Worm (Caenorhabditis elegans) whole organism, L3 larva: ENCODE data around the gene F58E6.8.

Experiments used
- ZK546.5 ChIP-seq: sonication (generic microtip); optimal IDR thresholded peaks from 2 replicates; lab custom pipeline; 2017; ENCODE audit warnings: missing biosample characterization, missing genetic modification characterization
- aly-2 ChIP-seq: fragments of 150-350 bp; optimal IDR thresholded peaks from 2 replicates; lab custom pipeline; 2014; ENCODE audit warnings: missing biosample characterization, missing genetic modification characterization
- ama-1 ChIP-seq: fragments of 150-350 bp; optimal IDR thresholded peaks from 2 replicates; lab custom pipeline; 2018
- ceh-82 ChIP-seq: fragments of 150-350 bp; optimal IDR thresholded peaks from 2 replicates; lab custom pipeline; 2014; ENCODE audit warnings: missing biosample characterization, missing genetic modification characterization
- daf-12 ChIP-seq: fragments of 150-350 bp; optimal IDR thresholded peaks from 2 replicates; lab custom pipeline; 2014; ENCODE audit warnings: missing biosample characterization, missing genetic modification reagents, missing genetic modification characterization
- fkh-10 ChIP-seq: sonication (generic microtip); optimal IDR thresholded peaks from 2 replicates; lab custom pipeline; 2017; ENCODE audit warnings: missing biosample characterization, missing genetic modification reagents, missing genetic modification characterization
- fkh-2 ChIP-seq: fragments of 150-350 bp; optimal IDR thresholded peaks from 2 replicates; lab custom pipeline; 2014; ENCODE audit warnings: missing biosample characterization, missing genetic modification reagents, missing genetic modification characterization
- fos-1 ChIP-seq: fragments of 150-350 bp; optimal IDR thresholded peaks from 2 replicates; lab custom pipeline; 2014; ENCODE audit warnings: missing biosample characterization, missing genetic modification characterization
- lin-39 ChIP-seq: fragments of 150-350 bp; optimal IDR thresholded peaks from 2 replicates; lab custom pipeline; 2018; ENCODE audit warnings: missing biosample characterization, missing genetic modification reagents, missing genetic modification characterization
- mdl-1 ChIP-seq: fragments of 150-350 bp; optimal IDR thresholded peaks from 2 replicates; lab custom pipeline; 2014; ENCODE audit warnings: missing biosample characterization, missing genetic modification characterization
- skn-1 ChIP-seq: fragments of 150-350 bp; optimal IDR thresholded peaks from 2 replicates; lab custom pipeline; 2014; ENCODE audit warnings: missing biosample characterization, missing genetic modification characterization
- tbx-2 ChIP-seq: sonication (generic microtip); optimal IDR thresholded peaks from 2 replicates; lab custom pipeline; 2016; ENCODE audit warnings: mild to moderate bottlenecking, missing genetic modification characterization, missing compliant biosample characterization
- unc-39 ChIP-seq: sonication (generic microtip); optimal IDR thresholded peaks from 4 replicates; lab custom pipeline; 2017; ENCODE audit warnings: missing biosample characterization, missing genetic modification characterization
- zag-1 ChIP-seq: fragments of 150-350 bp; optimal IDR thresholded peaks from 2 replicates; lab custom pipeline; 2014; ENCODE audit warnings: missing biosample characterization, missing genetic modification characterization

DNA sequence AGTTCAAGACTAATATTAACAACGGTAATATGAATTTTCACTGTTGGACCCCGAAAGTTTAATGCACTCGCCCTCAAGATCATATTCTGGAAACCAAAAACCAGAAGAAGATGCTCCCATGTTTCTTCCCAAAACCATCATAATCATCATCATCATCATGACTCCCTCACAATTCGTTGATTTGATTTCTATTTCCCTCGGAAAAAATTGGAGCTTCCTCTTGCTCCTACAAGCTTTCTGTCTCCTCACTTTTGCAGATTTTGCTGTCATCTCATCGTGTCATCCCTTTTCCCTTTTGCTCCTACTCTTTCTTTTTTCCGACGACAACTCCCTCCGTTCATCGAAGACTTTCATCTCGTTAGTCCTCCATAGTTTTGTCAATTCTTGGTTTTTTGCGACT lies 16.3 kb upstream of the F58E6.8 start, which contains the start of gene F46B6.2:
- TF ChIP-seq fkh-10 (GFP tag; lab: Kevin White, UChicago): no peak
- no peak for TF ChIP-seq mdl-1 (tag; lab: Kevin White, UChicago)
- TF ChIP-seq fos-1 (tag; lab: Kevin White, UChicago): no peak
- no peak for TF ChIP-seq ZK546.5 (tag; lab: Kevin White, UChicago)
- no peak for TF ChIP-seq lin-39 (tag; lab: Kevin White, UChicago)
- no peak for TF ChIP-seq skn-1 (tag; lab: Kevin White, UChicago)
- no peak for TF ChIP-seq fkh-2 (tag; lab: Kevin White, UChicago)
- no peak for TF ChIP-seq zag-1 (tag; lab: Kevin White, UChicago)
- TF ChIP-seq daf-12 (tag; lab: Kevin White, UChicago): no peak
- TF ChIP-seq tbx-2 (tag; lab: Kevin White, UChicago): no peak
- no peak for TF ChIP-seq aly-2 (tag; lab: Kevin White, UChicago)
- TF ChIP-seq unc-39: no peak
- TF ChIP-seq ceh-82: no peak
- TF ChIP-seq ama-1 (lab: Kevin White, UChicago): no peak
